Worm (Caenorhabditis elegans) whole organism, L3 larva: ENCODE measurements around the gene C05E11.3.

ENCODE experiments used
- aly-2 ChIP-seq: fragments of 150-350 bp; optimal IDR thresholded peaks from 2 replicates; lab custom pipeline; 2014; ENCODE audit warnings: missing biosample characterization, missing genetic modification characterization
- ceh-9 ChIP-seq: sonication (generic microtip); optimal IDR thresholded peaks from 2 replicates; lab custom pipeline; 2018; ENCODE audit warnings: missing biosample characterization, missing genetic modification characterization
- mdl-1 ChIP-seq: fragments of 150-350 bp; optimal IDR thresholded peaks from 2 replicates; lab custom pipeline; 2014; ENCODE audit warnings: missing biosample characterization, missing genetic modification characterization

- TF ChIP-seq mdl-1 (tag; lab: Kevin White, UChicago) (no peak), ceh-9 (tag; lab: Kevin White, UChicago) (no peak), aly-2 (no peak)
Observed at ce11 chrX:4550987-4551386, 27.1 kb upstream of the C05E11.3 start.
